Worm (Caenorhabditis elegans): ENCODE results near the gene hrg-10.
A peak's percentile ranks its signal among the peaks of the same experiment; 100 is the strongest.

The hrg-10 gene

DNA sequence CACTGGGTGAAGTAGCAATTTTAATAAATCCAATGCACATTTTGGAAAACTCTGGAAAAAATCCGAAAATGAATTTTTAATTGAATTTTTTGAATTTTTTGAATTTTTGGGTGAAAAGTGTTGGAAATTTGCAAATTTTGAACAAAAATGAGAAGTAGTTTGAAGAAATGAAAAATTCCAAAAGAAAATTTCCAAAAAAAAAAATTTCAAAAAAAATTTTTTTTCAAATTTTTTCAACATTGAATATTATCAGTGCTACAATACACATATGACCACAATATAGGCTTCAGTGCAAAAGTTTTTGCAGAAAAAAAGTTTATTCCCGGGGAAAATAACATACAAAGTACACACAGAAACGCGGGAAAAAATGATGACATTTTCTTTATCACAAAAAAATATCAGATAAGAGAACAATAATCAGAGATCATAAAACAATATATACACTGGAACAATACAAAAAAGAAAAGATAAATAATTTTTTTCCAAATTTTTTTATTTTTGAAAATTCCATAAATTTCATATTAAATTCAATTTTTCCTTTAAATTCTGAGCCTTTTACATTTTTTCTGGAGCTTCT is at the start of gene hrg-10:
TSS of gene hrg-10 (minus strand) at position 51 of the 577 bp plus-strand sequence.
- peak; percentile 62 for TF ChIP-seq elt-2 (tag; optimal IDR thresholded peaks at IDR 0.05)
- no peak for TF ChIP-seq nhr-11 (tag; optimal IDR thresholded peaks at IDR 0.05)

DNA sequence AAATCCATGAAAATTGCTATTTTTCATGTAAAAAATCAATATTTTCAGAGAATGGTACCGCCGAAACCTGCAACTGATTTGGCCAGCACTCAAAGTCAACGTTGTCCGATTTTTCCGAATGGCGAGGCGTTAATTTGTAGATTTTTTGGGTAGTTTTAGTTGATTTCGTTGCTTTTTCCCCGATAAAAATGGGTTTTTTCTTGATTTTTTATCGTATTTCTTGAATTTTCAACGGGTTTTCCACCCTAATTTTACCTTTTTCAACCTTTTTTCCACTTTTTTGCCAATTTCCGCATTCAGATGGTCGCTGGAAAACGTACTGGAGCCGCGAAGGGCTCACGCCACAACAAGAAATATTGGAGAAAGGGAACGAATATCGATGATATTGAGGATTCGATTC is 44.5 kb upstream of the hrg-10 start, which contains the start of gene Y39B6A.33:
TSS of gene Y39B6A.33 (plus strand) at position 301 of the 400 bp plus-strand sequence.
- no peak for TF ChIP-seq pax-1 (tag; optimal IDR thresholded peaks at IDR 0.05)
- no peak for TF ChIP-seq mec-3 (tag; optimal IDR thresholded peaks at IDR 0.05; ENCODE audit: borderline replicate concordance)
- no peak for TF ChIP-seq tbx-2 (tag; optimal IDR thresholded peaks at IDR 0.05)
- no peak for TF ChIP-seq F13H6.1 (tag; optimal IDR thresholded peaks at IDR 0.05)
- TF ChIP-seq tbx-7 (tag; optimal IDR thresholded peaks at IDR 0.05): no peak
- TF ChIP-seq K02D7.2 (tag; optimal IDR thresholded peaks at IDR 0.05): no peak
- TF ChIP-seq ceh-6 (GFP tag; optimal IDR thresholded peaks at IDR 0.05): no peak
- TF ChIP-seq hlh-30 (tag; optimal IDR thresholded peaks at IDR 0.05; ENCODE audit: insufficient read depth): no peak
- no peak for TF ChIP-seq eyg-1 (tag; optimal IDR thresholded peaks at IDR 0.05)
- no peak for TF ChIP-seq ceh-18 (tag; optimal IDR thresholded peaks at IDR 0.05)
- TF ChIP-seq fkh-6 (tag; optimal IDR thresholded peaks at IDR 0.05): no peak

DNA sequence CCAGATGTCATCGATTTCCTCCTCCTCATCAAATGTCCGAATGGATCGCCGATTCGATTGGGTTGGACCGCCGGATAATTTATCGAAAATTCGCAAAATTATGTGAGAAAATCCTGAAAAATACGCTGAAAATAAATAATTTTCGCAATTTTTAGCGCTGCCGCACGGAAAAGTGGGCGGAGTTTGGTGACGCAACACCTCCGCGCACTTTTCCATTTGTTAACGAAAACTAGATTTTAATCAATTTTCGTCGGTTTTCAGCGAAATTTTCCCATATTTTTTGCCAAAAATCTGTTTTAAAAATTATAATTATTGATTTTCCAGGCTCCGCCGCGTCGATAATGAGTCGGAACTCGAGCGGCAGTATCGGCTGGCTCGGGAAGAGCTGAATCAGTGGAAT is 43.9 kb upstream of the hrg-10 start, which contains the start of gene Y39B6A.34:
TSS of gene Y39B6A.34 (plus strand) at position 3 of the 400 bp plus-strand sequence.
- TF ChIP-seq rnt-1 (tag; optimal IDR thresholded peaks at IDR 0.05): no peak
- TF ChIP-seq K02D7.2 (tag; optimal IDR thresholded peaks at IDR 0.05): peak; percentile 1
- peak; percentile 5 for TF ChIP-seq nfya-1 (tag; optimal IDR thresholded peaks at IDR 0.05)
- no peak for TF ChIP-seq ceh-6 (GFP tag; optimal IDR thresholded peaks at IDR 0.05)
- peak; percentile 23 for TF ChIP-seq unc-42 (tag; optimal IDR thresholded peaks at IDR 0.05)
- no peak for TF ChIP-seq ceh-34 (tag; optimal IDR thresholded peaks at IDR 0.05)
- peak; percentile 16 for TF ChIP-seq elt-2 (tag; optimal IDR thresholded peaks at IDR 0.05)
- TF ChIP-seq unc-86 (tag; optimal IDR thresholded peaks at IDR 0.05): peak; percentile 27

- TF ChIP-seq sox-2 (GFP tag; IDR thresholded peaks at IDR 0.05): no peak
- TF ChIP-seq nfya-1 (tag; optimal IDR thresholded peaks at IDR 0.05): no peak
- TF ChIP-seq elt-4 (tag; optimal IDR thresholded peaks at IDR 0.05): no peak
- TF ChIP-seq lin-11 (tag; optimal IDR thresholded peaks at IDR 0.05): no peak
- TF ChIP-seq pha-4 (tag; optimal IDR thresholded peaks at IDR 0.05): no peak
- no peak for TF ChIP-seq ceh-6 (GFP tag; optimal IDR thresholded peaks at IDR 0.05)
- TF ChIP-seq fkh-6 (tag; optimal IDR thresholded peaks at IDR 0.05): no peak
- TF ChIP-seq hlh-30 (tag; optimal IDR thresholded peaks at IDR 0.05; ENCODE audit: insufficient read depth): no peak
- no peak for TF ChIP-seq unc-55 (GFP tag; optimal IDR thresholded peaks at IDR 0.05)
- no peak for TF ChIP-seq che-1 (tag; optimal IDR thresholded peaks at IDR 0.05)
- no peak for TF ChIP-seq hlh-8 (tag; optimal IDR thresholded peaks at IDR 0.05)
- TF ChIP-seq ttx-3 (tag; optimal IDR thresholded peaks at IDR 0.05): no peak
Measured at ce11 chrV:19000542-19000941, 43.4 kb upstream of the hrg-10 start.

DNA sequence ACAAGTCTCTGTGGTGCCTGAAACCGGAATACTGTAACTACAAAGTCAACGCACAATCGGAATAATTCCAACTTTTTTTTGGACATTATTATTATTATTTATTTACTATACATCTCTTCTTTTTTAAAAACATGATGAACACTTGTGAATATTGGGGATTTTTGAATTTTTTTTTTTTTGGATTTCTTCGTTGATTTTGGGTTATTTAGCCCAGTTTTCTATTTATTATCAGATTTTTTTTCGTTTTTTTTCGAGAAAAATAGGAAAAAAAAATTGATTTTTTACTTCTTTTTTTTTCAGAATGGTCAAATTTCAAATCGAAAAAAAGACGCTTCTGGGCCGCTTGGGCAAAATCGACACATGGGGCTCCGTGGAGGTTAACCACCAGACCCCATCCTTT is 40.9 kb upstream of the hrg-10 start, which contains the start of gene tgt-2:
TSS of gene tgt-2 (plus strand) at position 301 of the 400 bp plus-strand sequence.
- no peak for TF ChIP-seq rnt-1 (tag; optimal IDR thresholded peaks at IDR 0.05)
- TF ChIP-seq hlh-15 (tag; optimal IDR thresholded peaks at IDR 0.05): no peak
- no peak for TF ChIP-seq tbx-2 (tag; optimal IDR thresholded peaks at IDR 0.05)
- TF ChIP-seq hlh-6 (tag; optimal IDR thresholded peaks at IDR 0.05): no peak
- TF ChIP-seq syd-9 (tag; optimal IDR thresholded peaks at IDR 0.05): no peak
- TF ChIP-seq sox-2 (GFP tag; IDR thresholded peaks at IDR 0.05): no peak
- no peak for TF ChIP-seq ahr-1 (tag; optimal IDR thresholded peaks at IDR 0.05)
- no peak for TF ChIP-seq unc-55 (GFP tag; optimal IDR thresholded peaks at IDR 0.05)
- TF ChIP-seq fkh-6 (tag; optimal IDR thresholded peaks at IDR 0.05): no peak
- no peak for TF ChIP-seq ceh-19 (GFP tag; optimal IDR thresholded peaks at IDR 0.05)
- TF ChIP-seq ceh-34 (tag; optimal IDR thresholded peaks at IDR 0.05): no peak

- no peak for TF ChIP-seq ama-1 (optimal IDR thresholded peaks at IDR 0.05)
- TF ChIP-seq ceh-48 (tag; optimal IDR thresholded peaks at IDR 0.05): peak; percentile 74
Measured at ce11 chrV:18993535-18993990, 36.4 kb upstream of the hrg-10 start, which contains the start of gene gtf-2F2. TSS of gene gtf-2F2 (plus strand) at chrV:18993940.

Data from whole organism, late embryonic.